Fruit fly (Drosophila melanogaster): Measurements from ENCODE around the gene CG42824.

CG42824 gene

DNA sequence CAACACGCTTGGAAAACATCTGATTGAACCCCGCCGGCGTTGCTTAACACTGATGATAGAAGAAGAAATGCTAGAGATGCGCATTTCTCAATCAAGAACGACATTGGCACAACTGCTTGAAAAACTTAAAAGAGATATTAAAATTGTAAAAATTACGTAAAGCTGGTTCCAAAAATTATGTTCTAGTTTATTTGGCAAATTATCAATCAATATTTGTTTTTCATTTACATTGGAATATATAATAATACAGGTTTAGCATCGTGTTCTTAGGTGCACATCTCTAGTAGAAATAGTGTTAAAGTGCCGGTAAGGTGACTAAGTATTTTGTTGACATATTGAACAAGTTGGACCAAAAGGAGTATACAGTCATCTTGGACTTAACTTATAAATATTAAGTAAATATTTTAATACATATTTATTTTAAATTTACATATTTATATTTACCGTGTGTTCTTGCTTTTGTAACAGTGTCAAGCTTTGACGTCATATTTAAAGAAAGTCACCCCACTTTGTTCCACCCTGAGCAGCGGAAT, 14.9 kb downstream of the CG42824 start, which contains the start of the genes Brf and sds22 (continued):
- TF ChIP-seq GATAd (GFP tag; optimal IDR thresholded peaks at IDR 0.05) (peak; percentile 93), brk (GFP tag; optimal IDR thresholded peaks at IDR 0.05) (peak; percentile 97), h (GFP tag; optimal IDR thresholded peaks at IDR 0.05) (peak; percentile 97), ey (GFP tag; optimal IDR thresholded peaks at IDR 0.05) (peak; percentile 96)

DNA sequence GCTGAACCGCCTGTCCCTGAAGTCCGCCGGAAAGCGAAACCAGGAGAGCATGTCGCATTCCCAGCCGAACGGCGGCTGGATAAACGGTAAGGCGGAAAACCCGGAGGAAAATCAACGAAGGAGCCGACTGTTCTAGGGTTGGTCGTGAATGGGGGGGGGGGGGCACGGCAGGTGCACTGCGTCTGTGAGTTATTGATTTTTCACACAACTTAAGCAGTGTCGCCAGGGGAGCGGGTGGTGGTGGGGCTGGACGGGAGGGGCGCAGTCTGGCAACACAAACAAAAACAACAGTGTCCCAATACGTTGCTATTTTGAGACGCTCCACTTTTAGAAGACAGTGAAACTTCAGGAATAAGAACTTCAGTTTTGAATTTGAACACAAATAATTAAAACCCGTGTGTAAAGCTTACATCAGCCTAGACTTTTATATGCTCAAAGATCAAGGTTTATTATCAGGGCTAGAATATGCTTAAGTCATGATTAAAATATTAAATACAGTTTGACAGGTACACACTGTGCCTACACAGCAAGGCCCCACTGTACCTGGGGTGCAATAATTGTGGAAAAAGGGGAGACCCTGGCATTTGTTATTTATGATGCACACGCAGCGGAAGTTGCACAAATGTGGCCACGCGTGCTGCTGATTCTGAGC, 20.0 kb downstream of the CG42824 start:
- TF ChIP-seq N (GFP tag; optimal IDR thresholded peaks at IDR 0.05) (no peak), Myc (optimal IDR thresholded peaks at IDR 0.05) (no peak), HLH106 (tag; optimal IDR thresholded peaks at IDR 0.05) (peak; percentile 78), pan (optimal IDR thresholded peaks at IDR 0.05) (no peak), Dif (GFP tag; optimal IDR thresholded peaks at IDR 0.05; ENCODE audit: partially characterized antibody) (no peak), Hr83 (GFP tag; optimal IDR thresholded peaks at IDR 0.05; ENCODE audit: poor library complexity, severe bottlenecking) (no peak), dmrt93B (GFP tag; optimal IDR thresholded peaks at IDR 0.05) (peak; percentile 65), tai (GFP tag; optimal IDR thresholded peaks at IDR 0.05) (no peak), jim (GFP tag; optimal IDR thresholded peaks at IDR 0.05) (no peak), ey (GFP tag; optimal IDR thresholded peaks at IDR 0.05) (peak; percentile 69), usp (GFP tag; optimal IDR thresholded peaks at IDR 0.05) (no peak), Abd-B (GFP tag; optimal IDR thresholded peaks at IDR 0.05) (no peak), sv (GFP tag; optimal IDR thresholded peaks at IDR 0.05) (peak; percentile 11), Vsx2 (GFP tag; optimal IDR thresholded peaks at IDR 0.05; ENCODE audit: partially characterized antibody) (no peak), CrebA (GFP tag; optimal IDR thresholded peaks at IDR 0.05; ENCODE audit: borderline replicate concordance) (no peak), Hnf4 (GFP tag; optimal IDR thresholded peaks at IDR 0.05) (peak; percentile 69), Rel (GFP tag; optimal IDR thresholded peaks at IDR 0.05) (no peak), Rel (tag; optimal IDR thresholded peaks at IDR 0.05) (peak; percentile 83), Jra (GFP tag; optimal IDR thresholded peaks at IDR 0.05) (no peak), dl (GFP tag; optimal IDR thresholded peaks at IDR 0.05; ENCODE audit: insufficient read depth in 1 of 2, partially characterized antibody in 2 of 2) (no peak), brk (GFP tag; optimal IDR thresholded peaks at IDR 0.05) (no peak), Dfd (GFP tag; optimal IDR thresholded peaks at IDR 0.05) (peak; percentile 5), Mio (GFP tag; optimal IDR thresholded peaks at IDR 0.05) (no peak), GATAd (GFP tag; optimal IDR thresholded peaks at IDR 0.05) (no peak), rgr (GFP tag; optimal IDR thresholded peaks at IDR 0.05) (peak; percentile 64), CG32264 (GFP tag; optimal IDR thresholded peaks at IDR 0.05) (peak; percentile 4), dsf (GFP tag; optimal IDR thresholded peaks at IDR 0.05; ENCODE audit: borderline replicate concordance) (no peak), woc (GFP tag; optimal IDR thresholded peaks at IDR 0.05) (peak; percentile 52), CG9705 (GFP tag; optimal IDR thresholded peaks at IDR 0.05) (peak; percentile 37), fru (GFP tag; optimal IDR thresholded peaks at IDR 0.05) (peak; percentile 73), OdsH (GFP tag; optimal IDR thresholded peaks at IDR 0.05) (peak; percentile 63), h (GFP tag; optimal IDR thresholded peaks at IDR 0.05) (peak; percentile 84), foxo (GFP tag; optimal IDR thresholded peaks at IDR 0.05) (peak in 1 of 2 experiments; percentile 81), psq (GFP tag; optimal IDR thresholded peaks at IDR 0.05) (peak; percentile 60), br (GFP tag; optimal IDR thresholded peaks at IDR 0.05) (peak; percentile 71), lola (GFP tag; optimal IDR thresholded peaks at IDR 0.05) (no peak), Hr78 (GFP tag; optimal IDR thresholded peaks at IDR 0.05) (no peak), sage (GFP tag; optimal IDR thresholded peaks at IDR 0.05) (no peak), Sp1 (GFP tag; optimal IDR thresholded peaks at IDR 0.05) (peak; percentile 48)
